Worm (Caenorhabditis elegans) whole organism, L3 larva: Measurements from ENCODE around the gene clec-78.

ENCODE experiments used
- aly-2 ChIP-seq: fragments of 150-350 bp; optimal IDR thresholded peaks from 2 replicates; lab custom pipeline; 2014; ENCODE audit warnings: missing biosample characterization, missing genetic modification characterization
- ceh-82 ChIP-seq: fragments of 150-350 bp; optimal IDR thresholded peaks from 2 replicates; lab custom pipeline; 2014; ENCODE audit warnings: missing biosample characterization, missing genetic modification characterization
- elt-3 ChIP-seq, 3 experiments: fragments of 150-350 bp in 1 of 3; sonication (generic microtip) in 2 of 3; optimal IDR thresholded peaks; 2 replicates in 2 of 3; 4 replicates in 1 of 3; lab custom pipeline; 2014 to 2017; ENCODE audit warnings: missing biosample characterization in 3 of 3, missing genetic modification characterization in 3 of 3
- hmg-11 ChIP-seq: sonication (generic microtip); optimal IDR thresholded peaks from 2 replicates; lab custom pipeline; 2016; ENCODE audit warnings: missing genetic modification characterization, missing compliant biosample characterization
- jun-1 ChIP-seq: fragments of 150-350 bp; optimal IDR thresholded peaks from 2 replicates; lab custom pipeline; 2014; ENCODE audit warnings: missing biosample characterization, missing genetic modification reagents, missing genetic modification characterization
- mdl-1 ChIP-seq: fragments of 150-350 bp; optimal IDR thresholded peaks from 2 replicates; lab custom pipeline; 2014; ENCODE audit warnings: missing biosample characterization, missing genetic modification characterization
- nfya-1 ChIP-seq: sonication (generic microtip); optimal IDR thresholded peaks from 2 replicates; lab custom pipeline; 2017; ENCODE audit warnings: missing genetic modification characterization, mild to moderate bottlenecking, missing compliant biosample characterization, antibody characterized with exemption, moderate library complexity; ENCODE audit not compliant: insufficient read depth
- nhr-12 ChIP-seq: fragments of 150-350 bp; optimal IDR thresholded peaks from 2 replicates; lab custom pipeline; 2014; ENCODE audit warnings: missing biosample characterization, missing genetic modification characterization
- nhr-67 ChIP-seq: fragments of 150-350 bp; optimal IDR thresholded peaks from 2 replicates; lab custom pipeline; 2014; ENCODE audit warnings: missing biosample characterization, missing genetic modification characterization
- pha-4 ChIP-seq: fragments of 150-350 bp; optimal IDR thresholded peaks from 2 replicates; lab custom pipeline; 2014; ENCODE audit warnings: missing biosample characterization, missing genetic modification reagents, missing genetic modification characterization
- pqm-1 ChIP-seq: fragments of 150-350 bp; optimal IDR thresholded peaks from 2 replicates; lab custom pipeline; 2017; ENCODE audit warnings: missing biosample characterization, missing genetic modification characterization, inconsistent platforms
- unc-39 ChIP-seq: sonication (generic microtip); optimal IDR thresholded peaks from 4 replicates; lab custom pipeline; 2017; ENCODE audit warnings: missing biosample characterization, missing genetic modification characterization

- TF ChIP-seq pqm-1 = no peak
- no peak for TF ChIP-seq nfya-1 (tag; lab: Kevin White, UChicago)
- TF ChIP-seq ceh-82 = no peak
- no peak for TF ChIP-seq nhr-67 (tag; lab: Kevin White, UChicago)
- TF ChIP-seq mdl-1 (tag; lab: Kevin White, UChicago) = no peak
- TF ChIP-seq aly-2 = no peak
- TF ChIP-seq nhr-12 (tag; lab: Kevin White, UChicago) = no peak
- TF ChIP-seq unc-39 (tag; lab: Kevin White, UChicago) = no peak
- no peak for TF ChIP-seq hmg-11 (tag; lab: Kevin White, UChicago)
- TF ChIP-seq pha-4 = no peak
- no peak for TF ChIP-seq jun-1 (tag; lab: Kevin White, UChicago)
- TF ChIP-seq elt-3 (tag; optimal IDR thresholded peaks at IDR 0.05; lab: Kevin White, UChicago) = no peak
Measured at ce11 chrIV:3979525-3979924, 9.4 kb upstream of the clec-78 start, which contains the start of gene srh-222.
